Fruit fly (Drosophila melanogaster) whole organism, embryonic: ENCODE measurements around the gene rost.
A peak's percentile ranks its signal among the peaks of the same experiment; 100 is the strongest.

ENCODE experiments used
- Atf6 ChIP-seq: fragments of 200-800 bp; sonication (Bioruptor generic); IDR thresholded peaks from 2 replicates; pipeline ENCODE4 v1.3.6; 2022; ENCODE audit warnings: missing biosample characterization, missing genetic modification characterization
- BEAF-32 ChIP-seq: fragments of 200-800 bp; sonication (Bioruptor generic); optimal IDR thresholded peaks from 3 replicates; lab custom pipeline; 2017; ENCODE audit warnings: missing biosample characterization, missing genetic modification characterization, mild to moderate bottlenecking, moderate library complexity, missing genetic modification reagents
- CG10274 ChIP-seq: fragments of 200-800 bp; sonication (Bioruptor generic); optimal IDR thresholded peaks from 3 replicates; lab custom pipeline; 2017; ENCODE audit warnings: missing biosample characterization, mild to moderate bottlenecking, missing genetic modification characterization
- CG10565 ChIP-seq: fragments of 200-800 bp; sonication (Bioruptor generic); optimal IDR thresholded peaks from 3 replicates; lab custom pipeline; 2016; ENCODE audit warnings: missing biosample characterization, mild to moderate bottlenecking, missing genetic modification characterization
- CG13894 ChIP-seq: fragments of 200-800 bp; sonication (Bioruptor generic); optimal IDR thresholded peaks from 3 replicates; lab custom pipeline; 2018; ENCODE audit warnings: missing biosample characterization, mild to moderate bottlenecking, missing genetic modification characterization, moderate library complexity
- CG17612 ChIP-seq: fragments of 200-800 bp; sonication (Bioruptor generic); IDR thresholded peaks from 2 replicates; pipeline ENCODE4 v1.3.6; 2022; ENCODE audit warnings: missing biosample characterization, missing genetic modification characterization
- CG18476 ChIP-seq: fragments of 200-800 bp; sonication (Bioruptor generic); optimal IDR thresholded peaks from 2 replicates; lab custom pipeline; 2016; ENCODE audit warnings: missing biosample characterization, mild to moderate bottlenecking, missing genetic modification characterization
- CG2129 ChIP-seq: fragments of 200-800 bp; sonication (Bioruptor generic); IDR thresholded peaks from 2 replicates; pipeline ENCODE4 v1.3.6; 2022; ENCODE audit warnings: missing biosample characterization, missing genetic modification characterization; ENCODE audit not compliant: partially characterized antibody
- CG2889 ChIP-seq: fragments of 200-800 bp; sonication (Bioruptor generic); IDR thresholded peaks from 3 replicates; pipeline ENCODE4 v1.3.6; 2022; ENCODE audit warnings: missing biosample characterization, missing genetic modification characterization
- CG30020 ChIP-seq: fragments of 200-800 bp; optimal IDR thresholded peaks from 2 replicates; lab custom pipeline; 2019; ENCODE audit warnings: missing biosample characterization, mild to moderate bottlenecking, missing genetic modification characterization, moderate library complexity
- CG30403 ChIP-seq: fragments of 200-800 bp; sonication (Bioruptor generic); optimal IDR thresholded peaks from 3 replicates; lab custom pipeline; 2016; ENCODE audit warnings: missing biosample characterization, missing genetic modification characterization
- CG31224 ChIP-seq: fragments of 200-800 bp; sonication (Bioruptor generic); IDR thresholded peaks from 2 replicates; pipeline ENCODE4 v1.3.6; 2022; ENCODE audit warnings: missing biosample characterization, missing genetic modification characterization
- CG32767 ChIP-seq: fragments of 200-800 bp; sonication (Bioruptor generic); IDR thresholded peaks from 2 replicates; pipeline ENCODE4 v1.3.6; 2022; ENCODE audit warnings: missing biosample characterization, missing genetic modification characterization
- CG3407 ChIP-seq: fragments of 200-800 bp; sonication (Bioruptor generic); optimal IDR thresholded peaks from 2 replicates; lab custom pipeline; 2018; ENCODE audit warnings: missing biosample characterization, mild to moderate bottlenecking, missing genetic modification characterization
- CG43689 ChIP-seq: fragments of 200-800 bp; sonication (Bioruptor generic); IDR thresholded peaks from 2 replicates; pipeline ENCODE4 v1.3.6; 2022; ENCODE audit warnings: missing biosample characterization, missing genetic modification characterization
- CG4424 ChIP-seq: fragments of 200-800 bp; sonication (Bioruptor generic); optimal IDR thresholded peaks from 3 replicates; lab custom pipeline; 2016; ENCODE audit warnings: missing biosample characterization, missing genetic modification characterization
- CG6813 ChIP-seq: fragments of 200-800 bp; sonication (Bioruptor generic); optimal IDR thresholded peaks from 2 replicates; lab custom pipeline; 2017; ENCODE audit warnings: missing biosample characterization, missing genetic modification characterization, mild to moderate bottlenecking, moderate library complexity, missing genetic modification reagents
- CG8359 ChIP-seq: fragments of 200-800 bp; sonication (Bioruptor generic); optimal IDR thresholded peaks from 2 replicates; lab custom pipeline; 2017; ENCODE audit warnings: missing biosample characterization, mild to moderate bottlenecking, missing genetic modification characterization, borderline replicate concordance
- CTCF ChIP-seq: fragments of 200-800 bp; sonication (Bioruptor generic); optimal IDR thresholded peaks from 2 replicates; lab custom pipeline; 2017; ENCODE audit warnings: missing biosample characterization, mild to moderate bottlenecking, missing genetic modification characterization, moderate library complexity
- Dp ChIP-seq: fragments of 200-800 bp; sonication (Bioruptor generic); optimal IDR thresholded peaks from 2 replicates; lab custom pipeline; 2018; ENCODE audit warnings: missing biosample characterization, mild to moderate bottlenecking, missing genetic modification characterization, moderate library complexity
- E2f2 ChIP-seq: fragments of 200-800 bp; sonication (Bioruptor generic); IDR thresholded peaks from 2 replicates; pipeline ENCODE4 v1.3.6; 2022; ENCODE audit warnings: missing biosample characterization, missing genetic modification characterization
- ERR ChIP-seq: fragments of 200-800 bp; sonication (Bioruptor generic); optimal IDR thresholded peaks from 2 replicates; lab custom pipeline; 2016; ENCODE audit warnings: missing biosample characterization, missing genetic modification characterization
- Fer3 ChIP-seq: fragments of 200-800 bp; sonication (Bioruptor generic); optimal IDR thresholded peaks from 2 replicates; lab custom pipeline; 2018; ENCODE audit warnings: missing biosample characterization, mild to moderate bottlenecking, missing genetic modification characterization, moderate library complexity
- HmgD ChIP-seq: fragments of 200-800 bp; sonication (Bioruptor generic); optimal IDR thresholded peaks from 3 replicates; lab custom pipeline; 2016; ENCODE audit warnings: missing biosample characterization, missing genetic modification characterization
- Lpt ChIP-seq: fragments of >200 bp; optimal IDR thresholded peaks from 2 replicates; lab custom pipeline; 2018; ENCODE audit warnings: missing biosample characterization, missing genetic modification characterization
- Scr ChIP-seq: fragments of 200-800 bp; sonication (Bioruptor generic); IDR thresholded peaks from 2 replicates; pipeline ENCODE4 v1.3.6; 2022; ENCODE audit warnings: missing biosample characterization, missing genetic modification characterization; ENCODE audit not compliant: partially characterized antibody
- Sry-β ChIP-seq: fragments of 200-800 bp; sonication (Bioruptor generic); optimal IDR thresholded peaks from 2 replicates; lab custom pipeline; 2018; ENCODE audit warnings: missing biosample characterization, mild to moderate bottlenecking, missing genetic modification characterization, moderate library complexity
- amos ChIP-seq: fragments of 200-800 bp; sonication (Bioruptor generic); IDR thresholded peaks from 2 replicates; pipeline ENCODE4 v1.3.6; 2022; ENCODE audit warnings: missing biosample characterization, missing genetic modification characterization; ENCODE audit not compliant: partially characterized antibody
- bab2 ChIP-seq: fragments of 200-800 bp; sonication (Bioruptor generic); optimal IDR thresholded peaks from 2 replicates; lab custom pipeline; 2016; ENCODE audit warnings: missing biosample characterization, missing genetic modification characterization
- br ChIP-seq: fragments of >200 bp; optimal IDR thresholded peaks from 2 replicates; lab custom pipeline; 2017
- caup ChIP-seq: fragments of 200-800 bp; sonication (Bioruptor generic); optimal IDR thresholded peaks from 3 replicates; lab custom pipeline; 2017; ENCODE audit warnings: missing biosample characterization, mild to moderate bottlenecking, missing genetic modification characterization, moderate library complexity; ENCODE audit not compliant: severe bottlenecking
- ci ChIP-seq: fragments of 200-800 bp; sonication (Bioruptor generic); IDR thresholded peaks from 3 replicates; pipeline ENCODE4 v1.3.6; 2022; ENCODE audit warnings: missing biosample characterization, missing genetic modification characterization
- croc ChIP-seq: fragments of 200-800 bp; sonication (Bioruptor generic); conservative IDR thresholded peaks from 3 replicates; pipeline ENCODE4 v1.3.6; 2022; ENCODE audit warnings: missing biosample characterization, missing genetic modification characterization
- dimm ChIP-seq: fragments of 200-800 bp; sonication (Bioruptor generic); IDR thresholded peaks from 2 replicates; pipeline ENCODE4 v1.3.6; 2022; ENCODE audit warnings: missing biosample characterization, missing genetic modification characterization
- ems ChIP-seq: fragments of 200-800 bp; sonication (Bioruptor generic); optimal IDR thresholded peaks from 3 replicates; lab custom pipeline; 2016; ENCODE audit warnings: missing biosample characterization, missing genetic modification characterization
- eyg ChIP-seq: fragments of 200-800 bp; sonication (Bioruptor generic); optimal IDR thresholded peaks from 3 replicates; lab custom pipeline; 2016; ENCODE audit warnings: missing biosample characterization, missing genetic modification characterization
- fd102C ChIP-seq: fragments of 200-800 bp; sonication (Bioruptor generic); optimal IDR thresholded peaks from 2 replicates; lab custom pipeline; 2018; ENCODE audit warnings: missing biosample characterization, mild to moderate bottlenecking, missing genetic modification characterization, moderate library complexity
- fd96Cb ChIP-seq: fragments of 200-800 bp; sonication (Bioruptor generic); optimal IDR thresholded peaks from 2 replicates; lab custom pipeline; 2018; ENCODE audit warnings: missing biosample characterization, mild to moderate bottlenecking, missing genetic modification characterization, moderate library complexity
- fu2 ChIP-seq: fragments of 200-800 bp; sonication (Bioruptor generic); optimal IDR thresholded peaks from 2 replicates; lab custom pipeline; 2016; ENCODE audit warnings: missing biosample characterization, missing genetic modification characterization
- gcm ChIP-seq: fragments of 200-800 bp; sonication (Bioruptor generic); optimal IDR thresholded peaks from 2 replicates; lab custom pipeline; 2019; ENCODE audit warnings: missing biosample characterization, mild to moderate bottlenecking, missing genetic modification characterization, moderate library complexity
- hkb ChIP-seq, 2 experiments: fragments of 200-800 bp in 1 of 2; fragments of >200 bp in 1 of 2; sonication (Bioruptor generic) in 1 of 2; IDR thresholded peaks in 1 of 2; optimal IDR thresholded peaks in 1 of 2; 2 replicates each; pipeline versions ENCODE4 v1.3.6 to Lab custom; 2017 to 2022; ENCODE audit warnings: missing biosample characterization in 1 of 2, missing genetic modification characterization in 1 of 2
- kah ChIP-seq: fragments of 200-800 bp; sonication (Bioruptor generic); optimal IDR thresholded peaks from 2 replicates; lab custom pipeline; 2018; ENCODE audit warnings: missing biosample characterization, mild to moderate bottlenecking, missing genetic modification characterization
- mam ChIP-seq: fragments of 200-800 bp; sonication (Bioruptor generic); optimal IDR thresholded peaks from 3 replicates; lab custom pipeline; 2016; ENCODE audit warnings: missing biosample characterization, missing genetic modification characterization
- nom ChIP-seq: fragments of 200-800 bp; sonication (Bioruptor generic); optimal IDR thresholded peaks from 2 replicates; lab custom pipeline; 2017; ENCODE audit warnings: missing biosample characterization, missing genetic modification characterization, mild to moderate bottlenecking, moderate library complexity, missing genetic modification reagents
- peb ChIP-seq: fragments of 200-800 bp; sonication (Bioruptor generic); IDR thresholded peaks from 2 replicates; pipeline ENCODE4 v1.3.6; 2022; ENCODE audit warnings: missing biosample characterization, missing genetic modification characterization
- schlank ChIP-seq: fragments of 200-800 bp; sonication (Bioruptor generic); optimal IDR thresholded peaks from 2 replicates; lab custom pipeline; 2018; ENCODE audit warnings: missing biosample characterization, mild to moderate bottlenecking, missing genetic modification characterization
- scrt ChIP-seq: fragments of 200-800 bp; sonication (Bioruptor generic); optimal IDR thresholded peaks from 2 replicates; lab custom pipeline; 2018; ENCODE audit warnings: missing biosample characterization, mild to moderate bottlenecking, missing genetic modification characterization, moderate library complexity
- sug ChIP-seq: fragments of 200-800 bp; optimal IDR thresholded peaks from 2 replicates; lab custom pipeline; 2019; ENCODE audit warnings: missing biosample characterization, mild to moderate bottlenecking, missing genetic modification characterization, moderate library complexity
- tna ChIP-seq: fragments of 200-800 bp; sonication (Bioruptor generic); IDR thresholded peaks from 2 replicates; pipeline ENCODE4 v1.3.6; 2022; ENCODE audit warnings: missing biosample characterization, missing genetic modification characterization; ENCODE audit not compliant: partially characterized antibody
- trh ChIP-seq: fragments of 200-800 bp; sonication (Bioruptor generic); optimal IDR thresholded peaks from 2 replicates; lab custom pipeline; 2016; ENCODE audit warnings: missing biosample characterization, missing genetic modification characterization
- ttk ChIP-seq: fragments of 200-800 bp; sonication (Bioruptor generic); IDR thresholded peaks from 2 replicates; pipeline ENCODE4 v2.1.2; 2022; ENCODE audit warnings: missing biosample characterization, missing genetic modification characterization

rost gene

DNA sequence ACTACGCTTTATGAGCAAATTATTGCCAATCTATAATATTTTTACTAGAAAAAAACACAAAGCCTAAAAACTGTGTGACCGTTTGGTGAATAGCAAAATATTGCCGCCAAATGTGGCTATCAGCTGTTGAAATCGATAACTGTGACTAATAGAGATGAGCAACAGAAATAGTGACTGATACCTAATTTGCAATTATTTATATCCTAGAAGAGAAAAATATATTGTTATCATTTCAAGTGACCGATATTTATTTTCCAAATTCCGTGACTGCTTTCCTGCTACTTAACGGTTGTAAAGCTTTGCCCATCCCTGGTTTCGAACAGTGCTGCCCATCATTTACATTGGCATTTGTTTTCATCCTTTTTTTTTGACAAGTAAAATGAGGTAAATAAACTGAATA, 7.9 kb upstream of the rost start, which contains the start of the genes alien and CG18661 (continued):
- TF ChIP-seq Fer3: peak; percentile 50
- peak; percentile 44 for TF ChIP-seq Dp (GFP tag; lab: Kevin White, UChicago)
- TF ChIP-seq CG10565 (GFP tag; lab: Kevin White, UChicago): no peak
- peak; percentile 61 for TF ChIP-seq CG30020
- TF ChIP-seq CG3407 (GFP tag; lab: Kevin White, UChicago): no peak
- TF ChIP-seq sug: peak; percentile 88
- TF ChIP-seq CG43689: peak; percentile 55; the same call in 1 of the 2 replicates
- peak; percentile 75 for TF ChIP-seq CG4424 (GFP tag; lab: Kevin White, UChicago)
- peak; percentile 62 for TF ChIP-seq ERR (GFP tag; lab: Kevin White, UChicago)
- TF ChIP-seq CG18476: peak; percentile 22
- peak; percentile 94 for TF ChIP-seq HmgD
- TF ChIP-seq bab2 (GFP tag; lab: Kevin White, UChicago): peak; percentile 80
- TF ChIP-seq CG32767: peak; percentile 82
- TF ChIP-seq E2f2: peak; percentile 66
- TF ChIP-seq eyg (GFP tag; lab: Kevin White, UChicago): peak; percentile 78
- TF ChIP-seq tna (GFP tag; lab: Robert Waterston, UW): no peak
- TF ChIP-seq peb (GFP tag; lab: Robert Waterston, UW): peak; percentile 85
- no peak for TF ChIP-seq nom (GFP tag; lab: Kevin White, UChicago)
- TF ChIP-seq mam (GFP tag; lab: Kevin White, UChicago): peak; percentile 98
- TF ChIP-seq schlank: peak; percentile 66
- TF ChIP-seq scrt (GFP tag; lab: Kevin White, UChicago): peak; percentile 33
- TF ChIP-seq fd102C (GFP tag; lab: Kevin White, UChicago): peak; percentile 48
- peak; percentile 81 for TF ChIP-seq CG2889
- TF ChIP-seq ci (GFP tag; lab: Robert Waterston, UW): peak; percentile 93
- TF ChIP-seq CG30403 (GFP tag; lab: Kevin White, UChicago): peak; percentile 87
- TF ChIP-seq trh (GFP tag; lab: Kevin White, UChicago): peak; percentile 91
- peak; percentile 53 for TF ChIP-seq hkb (optimal IDR thresholded peaks at IDR 0.05; lab: Kevin White, UChicago)
- peak; percentile 88 for TF ChIP-seq hkb (GFP tag; IDR thresholded peaks at IDR 0.05; lab: Robert Waterston, UW)
- TF ChIP-seq Atf6 (GFP tag; lab: Robert Waterston, UW): peak; percentile 87
- TF ChIP-seq ems: peak; percentile 91
- TF ChIP-seq dimm (GFP tag; lab: Robert Waterston, UW): peak; percentile 89
- peak; percentile 67 for TF ChIP-seq Scr (GFP tag; lab: Robert Waterston, UW)
- no peak for TF ChIP-seq CG8359
- TF ChIP-seq CG2129 (GFP tag; lab: Robert Waterston, UW): peak; percentile 45; the same call in 1 of the 2 replicates
- no peak for TF ChIP-seq CG6813 (GFP tag; lab: Kevin White, UChicago)
- TF ChIP-seq Sry-β: peak; percentile 70
- TF ChIP-seq amos: peak; percentile 62
- peak; percentile 82 for TF ChIP-seq caup (GFP tag; lab: Kevin White, UChicago)
- peak; percentile 44 for TF ChIP-seq CTCF (GFP tag; lab: Kevin White, UChicago)
- TF ChIP-seq gcm (GFP tag; lab: Kevin White, UChicago): peak; percentile 30
- peak; percentile 73 for TF ChIP-seq BEAF-32 (GFP tag; lab: Kevin White, UChicago)
- no peak for TF ChIP-seq kah (GFP tag; lab: Kevin White, UChicago)
- peak; percentile 90 for TF ChIP-seq fd96Cb (tag; lab: Kevin White, UChicago)
- peak; percentile 91 for TF ChIP-seq croc (GFP tag; lab: Robert Waterston, UW)
- TF ChIP-seq CG17612 (GFP tag; lab: Robert Waterston, UW): peak; percentile 45
- no peak for TF ChIP-seq CG10274 (GFP tag; lab: Kevin White, UChicago)
- TF ChIP-seq br (lab: Kevin White, UChicago): no peak
- peak; percentile 86 for TF ChIP-seq fu2 (GFP tag; lab: Kevin White, UChicago)
- peak; percentile 74 for TF ChIP-seq CG31224 (GFP tag; lab: Robert Waterston, UW)
- TF ChIP-seq CG13894: peak; percentile 72
- TF ChIP-seq ttk (GFP tag; lab: Robert Waterston, UW): peak; percentile 88
- TF ChIP-seq Lpt (GFP tag; lab: Kevin White, UChicago): no peak
